Fruit fly (Drosophila melanogaster) S2 (cell line): Measurements from ENCODE around the gene Calx.
A peak's percentile ranks its signal among the peaks of the same experiment; 100 is the strongest.

Experiments used
- CG8478 ChIP-seq: fragments of >200 bp; optimal IDR thresholded peaks from 2 replicates; lab custom pipeline; 2018
- CTCF ChIP-seq, 2 experiments: fragments of >200 bp; optimal IDR thresholded peaks; 2 replicates each; lab custom pipeline; 2018

The Calx gene

DNA sequence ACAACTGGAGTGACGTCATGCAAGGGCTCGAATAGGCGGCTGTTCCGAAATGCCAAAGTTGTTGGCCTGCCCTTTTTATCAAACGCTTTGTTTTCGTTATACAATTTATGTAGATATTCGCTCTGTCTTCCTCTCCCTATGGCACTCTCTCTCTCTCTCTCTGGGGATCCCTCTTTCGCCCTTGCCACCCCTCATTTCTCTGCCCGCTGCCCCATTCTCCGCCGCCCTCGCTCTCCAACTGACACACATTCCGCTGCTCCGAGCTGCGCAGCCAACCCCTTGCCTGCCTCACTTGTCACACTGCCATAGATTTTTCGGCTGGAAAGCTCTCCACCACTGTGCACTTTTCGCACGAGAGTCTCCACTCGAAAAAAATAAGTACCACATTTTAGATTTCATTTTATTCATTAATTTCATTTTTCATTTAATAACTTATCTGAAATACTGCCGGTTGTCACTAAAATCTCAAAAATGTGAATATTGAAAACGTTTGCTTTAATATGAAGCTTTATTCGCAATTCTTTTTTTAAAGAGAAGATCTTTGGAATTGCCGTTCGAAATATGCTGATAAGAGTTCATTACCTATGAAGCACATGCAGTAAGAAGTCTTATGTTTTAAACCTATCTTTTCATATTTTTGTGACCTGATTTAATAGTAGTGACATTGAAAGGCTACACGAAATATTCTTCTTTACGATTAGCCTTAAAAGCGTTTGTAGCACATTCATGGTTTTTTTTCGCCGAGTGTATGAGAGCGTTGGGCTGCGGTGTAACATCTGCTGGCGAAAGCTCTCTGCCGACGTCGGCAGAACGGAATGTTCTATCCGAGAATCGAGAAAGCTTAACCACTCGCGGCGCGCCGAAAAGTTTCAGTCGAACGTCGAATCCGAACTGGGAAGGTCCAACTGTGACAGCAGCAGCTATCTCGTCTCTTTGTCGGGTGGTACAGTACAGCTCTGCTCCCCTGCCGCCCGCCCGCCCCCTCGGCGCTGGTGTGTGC lies 20.8 kb upstream of the Calx start:
- TF ChIP-seq CG8478 (lab: Kevin White, UChicago) (no peak), CTCF (optimal IDR thresholded peaks at IDR 0.05; lab: Kevin White, UChicago) (no peak)

DNA sequence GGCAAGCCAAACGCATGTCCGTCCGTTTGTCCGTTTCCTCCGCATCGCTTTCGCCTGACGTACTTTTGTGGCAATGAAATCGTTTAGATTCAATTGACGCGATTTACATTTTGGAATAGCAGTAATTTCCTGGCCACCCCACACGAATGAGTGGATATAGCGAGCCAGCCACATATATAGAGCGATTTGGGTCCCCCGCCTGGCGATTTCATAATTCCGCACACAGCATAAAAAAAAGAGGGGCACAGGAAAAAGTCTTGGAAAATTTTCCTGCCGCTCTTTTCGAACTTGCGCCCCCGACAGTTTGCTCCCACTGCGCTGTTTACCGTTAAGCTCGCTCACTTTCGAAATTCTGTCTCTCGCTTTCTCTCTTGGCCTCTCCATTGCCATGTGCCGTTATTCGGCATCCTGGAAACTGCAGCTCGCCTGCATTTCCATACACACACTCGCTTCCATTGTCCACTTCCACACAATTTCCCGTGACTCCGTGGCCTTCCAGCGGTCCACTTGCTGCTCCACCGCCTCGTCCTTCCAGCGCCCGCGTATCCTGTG lies 19.3 kb upstream of the Calx start:
- TF ChIP-seq CG8478 (lab: Kevin White, UChicago) (no peak), CTCF (optimal IDR thresholded peaks at IDR 0.05; lab: Kevin White, UChicago) (no peak)

DNA sequence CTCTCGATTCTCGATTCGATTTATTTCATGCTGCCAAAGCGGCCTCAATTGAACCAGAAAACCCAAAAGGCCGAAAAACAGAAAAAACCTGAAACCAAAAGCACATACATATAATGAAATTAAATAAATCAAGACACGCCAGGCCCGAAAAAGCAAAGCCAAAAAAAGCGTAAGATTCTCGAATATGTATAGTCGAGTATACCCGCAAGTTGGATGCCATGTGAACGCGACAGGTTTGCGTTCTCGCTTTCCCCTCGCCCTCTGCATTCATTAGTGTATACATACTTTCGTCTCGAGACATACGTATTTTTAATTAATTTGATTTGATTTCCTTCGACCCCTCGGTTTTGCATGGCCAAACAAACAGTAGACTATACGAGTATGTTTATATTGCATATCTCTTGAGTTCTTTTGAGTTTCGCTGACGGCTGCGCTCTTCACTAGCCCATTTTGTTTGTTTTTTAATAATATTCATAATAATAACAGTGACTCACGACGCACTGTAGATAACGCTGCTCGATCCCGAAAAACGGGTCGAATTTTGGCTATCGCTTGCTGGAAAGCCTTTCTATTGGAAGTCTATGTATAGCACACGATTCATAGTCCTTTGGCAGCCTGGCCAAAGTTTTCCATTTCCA lies 17.0 kb upstream of the Calx start:
- TF ChIP-seq CTCF (optimal IDR thresholded peaks at IDR 0.05; lab: Kevin White, UChicago), result no peak

DNA sequence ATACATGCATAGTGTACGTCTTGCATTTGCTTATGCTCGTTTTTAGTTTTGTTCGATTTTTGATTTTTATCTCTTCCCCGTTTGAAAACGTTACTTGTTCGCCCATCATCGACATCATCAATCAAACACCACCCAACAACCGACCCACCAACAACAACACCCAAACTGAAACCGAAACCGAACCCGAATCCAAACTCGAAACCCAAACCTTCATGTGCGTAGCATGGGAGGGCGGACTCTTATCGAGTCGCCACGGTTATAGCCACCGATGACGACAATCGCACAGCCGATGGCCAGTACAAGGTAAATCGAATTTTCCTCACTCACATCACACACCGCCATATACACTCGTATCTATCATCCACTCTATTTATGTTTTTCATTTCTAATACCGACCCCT lies 16.0 kb upstream of the Calx start:
- TF ChIP-seq CTCF (optimal IDR thresholded peaks at IDR 0.05; lab: Kevin White, UChicago), result no peak

DNA sequence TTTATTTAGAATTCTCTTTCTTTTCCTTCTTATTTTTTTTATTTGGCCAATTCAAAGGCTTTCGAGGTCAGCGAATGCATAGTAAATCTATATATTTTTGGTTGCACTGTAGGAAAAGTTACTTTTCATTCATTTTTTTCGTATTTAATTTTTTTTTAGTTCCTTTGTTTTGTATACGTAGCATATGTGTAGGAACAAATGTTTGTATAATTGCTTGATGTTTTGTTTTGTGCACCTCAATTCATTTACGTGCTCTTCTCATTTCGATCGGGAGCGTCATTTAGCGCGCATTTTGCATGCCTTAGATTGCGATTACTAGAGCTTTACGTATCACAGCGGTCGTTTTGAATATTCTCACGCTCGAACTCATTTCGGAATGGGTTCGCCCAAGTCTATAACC lies 15.0 kb upstream of the Calx start:
- TF ChIP-seq CG8478 (lab: Kevin White, UChicago) (no peak), CTCF (optimal IDR thresholded peaks at IDR 0.05; lab: Kevin White, UChicago) (no peak)

DNA sequence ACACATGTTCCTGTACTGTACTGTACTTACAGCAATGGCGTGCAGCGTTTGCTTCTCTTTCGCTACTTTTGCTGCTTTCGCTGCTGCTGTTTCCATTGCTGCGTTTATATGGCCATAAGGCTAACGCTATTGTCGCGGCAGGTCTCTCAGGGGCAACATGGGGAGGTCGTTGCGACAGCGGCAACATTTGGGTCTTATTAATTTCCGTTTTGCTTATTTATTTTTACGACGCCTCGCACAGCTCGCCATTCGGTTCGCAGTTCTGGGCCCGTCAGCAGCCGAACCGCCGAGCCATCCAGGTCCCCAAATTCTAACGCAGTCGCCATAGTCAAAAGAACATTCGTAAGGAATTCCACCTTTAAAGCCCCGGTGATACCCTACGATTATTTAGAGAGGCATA lies 1.3 kb upstream of the Calx start:
- TF ChIP-seq CG8478 (lab: Kevin White, UChicago), result no peak
- no peak for TF ChIP-seq CTCF (optimal IDR thresholded peaks at IDR 0.05; lab: Kevin White, UChicago)

DNA sequence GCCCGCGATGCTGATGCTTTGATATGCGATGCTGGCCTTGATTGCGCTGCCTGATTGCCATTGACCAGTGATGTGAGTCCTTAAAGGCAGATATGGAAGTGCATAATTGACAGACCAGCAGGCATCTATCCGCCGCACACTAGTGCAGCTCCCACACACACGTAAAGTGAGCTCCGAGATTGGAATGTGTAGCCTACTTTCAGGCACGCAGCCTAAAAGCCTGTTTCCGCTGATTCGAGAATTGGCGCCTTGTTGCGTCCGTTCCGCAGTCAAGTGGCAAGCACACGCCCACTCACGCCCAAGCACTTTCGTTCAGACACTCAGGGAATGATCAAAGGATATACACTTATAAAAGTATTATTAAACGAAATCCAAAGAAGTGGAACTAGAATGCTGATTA lies 6.1 kb downstream of the Calx start:
- TF ChIP-seq CTCF (optimal IDR thresholded peaks at IDR 0.05; lab: Kevin White, UChicago) (peak; percentile 80 to 82), CG8478 (lab: Kevin White, UChicago) (no peak)

DNA sequence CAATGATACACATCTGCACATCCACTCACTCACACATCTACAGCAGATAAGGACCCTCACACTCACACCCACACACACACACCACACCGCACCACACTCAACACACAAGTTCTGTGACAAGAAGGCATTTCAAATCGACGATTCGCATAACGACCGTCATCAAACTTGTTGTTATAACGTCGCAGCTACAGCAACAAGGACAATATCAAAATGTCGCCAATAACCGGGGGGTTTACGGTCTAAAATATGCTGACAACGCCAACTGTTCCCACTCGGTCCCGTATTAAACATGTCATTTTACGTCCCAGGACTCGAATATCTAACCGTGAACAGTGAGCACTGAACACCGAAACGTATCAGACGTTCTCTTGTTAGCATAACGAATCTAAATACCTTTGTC lies 6.9 kb downstream of the Calx start:
- TF ChIP-seq CTCF (optimal IDR thresholded peaks at IDR 0.05; lab: Kevin White, UChicago) (no peak), CG8478 (lab: Kevin White, UChicago) (no peak)

DNA sequence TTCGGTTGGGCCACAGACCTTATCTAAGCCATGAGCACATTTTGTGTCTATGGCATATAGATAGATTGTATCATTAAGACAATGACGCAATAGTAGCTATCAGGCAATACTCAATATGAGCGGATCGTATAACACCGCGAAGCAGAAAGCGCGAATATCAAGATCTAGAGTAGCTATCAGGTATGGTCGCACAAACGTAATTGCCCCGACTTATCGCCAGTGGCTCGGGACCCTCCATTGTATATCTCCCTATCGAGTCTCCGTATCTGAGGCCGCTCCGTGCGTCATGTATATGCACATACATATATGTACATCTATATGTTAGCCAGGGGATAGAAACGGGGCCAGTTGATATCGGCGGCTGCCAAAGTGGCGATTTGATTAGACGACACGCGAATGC lies 7.6 kb downstream of the Calx start:
- TF ChIP-seq CTCF (optimal IDR thresholded peaks at IDR 0.05; lab: Kevin White, UChicago), result no peak
- TF ChIP-seq CG8478 (lab: Kevin White, UChicago), result no peak

DNA sequence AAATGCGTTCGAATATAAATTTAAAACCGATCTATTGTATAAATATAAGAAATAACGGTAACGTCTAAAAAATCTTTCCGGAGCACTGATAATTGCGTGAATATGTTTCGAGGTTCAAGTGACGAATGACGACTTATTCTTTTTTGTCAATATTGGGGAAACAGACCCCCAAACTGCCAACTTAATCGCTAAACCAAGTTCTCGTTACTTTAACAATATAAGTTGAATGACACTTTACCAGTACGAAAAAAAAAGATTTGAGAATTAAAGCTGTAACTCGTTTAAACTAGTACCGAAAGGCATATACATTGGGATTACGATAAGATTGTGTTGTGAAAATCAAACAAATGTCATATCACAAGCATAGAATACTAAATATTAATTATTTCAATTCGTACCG lies 9.9 kb downstream of the Calx start, which contains the start of gene CG43446:
Gene CG43446 (minus strand): TSS at position 101 of the 400 bp plus-strand sequence.
- no peak for TF ChIP-seq CG8478 (lab: Kevin White, UChicago)
- TF ChIP-seq CTCF (optimal IDR thresholded peaks at IDR 0.05; lab: Kevin White, UChicago), result no peak

DNA sequence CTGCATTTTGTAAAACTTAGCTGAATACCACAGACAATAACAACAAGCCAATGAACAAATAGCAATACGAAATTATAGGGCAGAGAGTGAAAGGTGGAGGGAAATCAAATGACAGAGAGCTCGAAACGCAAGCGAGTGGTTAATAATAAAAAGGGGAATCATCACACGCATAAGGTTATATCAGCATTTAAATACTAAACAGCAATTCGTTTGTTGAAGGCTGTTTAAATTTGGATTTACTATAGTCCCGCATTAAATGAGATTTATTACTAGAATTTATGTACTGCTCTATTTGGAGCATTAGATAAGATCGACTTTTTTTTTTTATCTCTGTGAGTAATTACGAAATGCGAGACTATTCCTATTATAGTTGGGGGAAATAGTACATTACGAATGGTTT lies 10.6 kb downstream of the Calx start:
- TF ChIP-seq CG8478 (lab: Kevin White, UChicago) (no peak), CTCF (optimal IDR thresholded peaks at IDR 0.05; lab: Kevin White, UChicago) (no peak)

DNA sequence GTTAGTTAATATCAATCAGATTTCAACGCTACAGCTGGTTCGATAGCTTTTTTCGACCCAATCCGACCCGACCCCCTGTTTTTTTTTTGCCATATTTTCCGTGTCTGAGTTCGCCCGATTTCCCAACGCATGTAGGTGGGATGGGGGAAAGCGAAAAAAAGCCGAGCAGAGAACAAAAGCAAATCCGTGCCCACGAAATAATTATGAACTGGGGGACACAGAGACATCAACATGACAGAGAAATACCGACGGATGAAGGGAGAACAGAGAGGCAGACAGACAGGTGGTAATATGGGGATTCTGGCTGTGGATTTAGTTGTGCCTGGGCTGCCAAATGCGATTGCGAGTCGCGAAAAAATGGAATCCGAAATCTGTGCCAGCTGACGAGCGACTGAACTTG lies 11.1 kb downstream of the Calx start:
- TF ChIP-seq CG8478 (lab: Kevin White, UChicago) (no peak), CTCF (optimal IDR thresholded peaks at IDR 0.05; lab: Kevin White, UChicago) (no peak)

DNA sequence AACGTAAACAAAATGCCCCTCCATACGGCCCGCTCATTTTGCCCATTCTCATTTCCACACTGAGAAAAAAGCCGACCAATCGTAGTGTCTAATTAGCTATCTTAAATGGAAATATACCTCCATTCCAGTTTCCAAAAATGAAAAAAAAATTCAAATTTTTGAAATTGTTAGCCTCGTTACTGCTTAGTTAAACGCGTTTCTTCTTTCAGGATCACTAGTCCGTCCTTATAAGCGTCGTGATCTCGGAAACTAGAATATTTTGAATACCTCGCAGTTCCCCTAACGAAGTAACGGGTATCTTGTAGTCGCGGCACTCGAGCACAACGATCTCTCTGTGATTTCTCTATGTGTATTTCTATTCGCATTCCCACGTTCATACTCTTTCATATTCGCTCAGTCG lies 11.7 kb downstream of the Calx start:
- TF ChIP-seq CG8478 (lab: Kevin White, UChicago), result no peak
- TF ChIP-seq CTCF (optimal IDR thresholded peaks at IDR 0.05; lab: Kevin White, UChicago), result no peak

DNA sequence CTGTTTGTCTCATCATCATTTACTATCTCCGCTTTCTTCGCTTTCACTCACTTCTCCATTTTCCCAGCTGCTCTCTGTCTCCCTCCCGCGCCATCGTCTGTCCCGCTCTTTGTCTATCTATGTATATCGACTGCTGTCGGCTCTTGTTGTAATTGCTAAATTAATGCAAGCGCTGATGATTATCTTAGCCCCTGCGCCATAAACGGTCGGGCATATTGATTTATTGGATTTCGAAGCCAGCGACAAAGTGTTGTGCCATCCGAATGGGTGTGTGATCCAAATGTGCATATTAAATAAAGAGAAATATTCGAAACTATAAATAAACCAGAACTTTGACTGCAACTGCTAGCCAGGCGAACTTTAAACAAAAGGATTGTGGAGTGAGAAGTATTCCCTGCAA lies 12.4 kb downstream of the Calx start:
- no peak for TF ChIP-seq CTCF (optimal IDR thresholded peaks at IDR 0.05; lab: Kevin White, UChicago)
- TF ChIP-seq CG8478 (lab: Kevin White, UChicago), result no peak

DNA sequence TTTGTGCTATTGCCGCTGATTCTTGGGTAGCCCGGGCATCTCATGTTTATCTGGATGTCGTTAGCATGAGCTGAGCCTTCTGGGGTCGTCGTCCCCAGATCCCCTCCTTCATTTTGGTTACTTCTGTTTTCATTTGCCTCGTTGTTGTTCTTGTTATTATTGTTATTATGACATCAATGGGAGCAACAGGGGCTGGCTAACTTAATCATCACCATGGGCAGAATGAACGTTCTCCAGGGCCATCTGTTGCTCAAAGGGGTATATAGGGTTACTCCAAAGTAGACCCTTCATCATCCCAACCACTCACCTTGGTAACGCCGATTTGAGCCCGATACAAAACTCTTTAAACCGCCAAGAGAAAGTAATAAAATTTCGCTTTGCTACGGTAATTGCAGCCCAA lies 20.3 kb downstream of the Calx start:
- TF ChIP-seq CG8478 (lab: Kevin White, UChicago) (no peak), CTCF (optimal IDR thresholded peaks at IDR 0.05; lab: Kevin White, UChicago) (no peak)
